Worm (Caenorhabditis elegans): ENCODE data around the gene ins-16.

DNA sequence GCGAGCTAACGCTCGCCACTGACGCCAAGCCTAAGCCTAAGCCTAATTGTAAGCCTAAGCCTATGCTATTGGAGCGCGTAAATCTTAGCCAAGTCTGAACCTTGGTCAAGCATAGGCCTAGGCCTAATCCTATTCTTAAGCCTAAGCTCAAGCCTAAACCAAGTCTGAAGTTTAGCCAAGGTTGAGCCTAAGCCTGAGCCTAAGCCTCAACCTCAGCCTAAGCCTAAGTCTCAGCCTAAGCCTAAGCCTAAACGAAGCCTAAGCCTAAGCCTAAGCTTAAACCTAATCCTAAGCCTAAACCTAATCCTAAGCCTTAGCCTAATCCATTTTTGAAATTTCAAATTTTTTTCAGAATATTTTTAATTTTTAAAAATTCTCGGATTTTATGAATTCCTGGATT lies 689 bp downstream of the ins-16 start:
- TF ChIP-seq ztf-11 (tag; optimal IDR thresholded peaks at IDR 0.05) (no peak), nhr-28 (tag; optimal IDR thresholded peaks at IDR 0.05) (no peak), lsy-2 (tag; optimal IDR thresholded peaks at IDR 0.05) (no peak), unc-62 (GFP tag; optimal IDR thresholded peaks at IDR 0.05) (no peak)

Data from whole organism, mixed stage, embryonic.